Fruit fly (Drosophila melanogaster) whole organism, embryonic: ENCODE data around the gene eca.

ENCODE experiments used
- Atf6 ChIP-seq: fragments of 200-800 bp; sonication (Bioruptor generic); IDR thresholded peaks from 2 replicates; pipeline ENCODE4 v1.3.6; 2022; ENCODE audit warnings: missing biosample characterization, missing genetic modification characterization
- B-H2 ChIP-seq: fragments of 200-800 bp; sonication (Bioruptor generic); optimal IDR thresholded peaks from 2 replicates; lab custom pipeline; 2018; ENCODE audit warnings: missing biosample characterization, mild to moderate bottlenecking, missing genetic modification characterization
- CG10147 ChIP-seq: fragments of 200-800 bp; sonication (Bioruptor generic); optimal IDR thresholded peaks from 2 replicates; lab custom pipeline; 2019; ENCODE audit warnings: missing biosample characterization, mild to moderate bottlenecking, missing genetic modification characterization, moderate library complexity
- CG10267 ChIP-seq: fragments of 200-800 bp; sonication (Bioruptor generic); optimal IDR thresholded peaks from 2 replicates; lab custom pipeline; 2018; ENCODE audit warnings: missing biosample characterization, mild to moderate bottlenecking, missing genetic modification characterization, moderate library complexity
- CG10959 ChIP-seq: fragments of 200-800 bp; sonication (Bioruptor generic); IDR thresholded peaks from 2 replicates; pipeline ENCODE4 v1.3.6; 2022; ENCODE audit warnings: missing biosample characterization, missing genetic modification characterization
- CG11247 ChIP-seq: fragments of 200-800 bp; sonication (Bioruptor generic); IDR thresholded peaks from 2 replicates; pipeline ENCODE4 v1.3.6; 2022; ENCODE audit warnings: missing biosample characterization, missing genetic modification characterization
- CG13123 ChIP-seq: fragments of 200-800 bp; sonication (Bioruptor generic); optimal IDR thresholded peaks from 2 replicates; lab custom pipeline; 2016; ENCODE audit warnings: missing biosample characterization, missing genetic modification characterization
- CG13624 ChIP-seq: fragments of 200-800 bp; sonication (Bioruptor generic); optimal IDR thresholded peaks from 2 replicates; lab custom pipeline; 2016; ENCODE audit warnings: missing biosample characterization, missing genetic modification characterization
- CG14014 ChIP-seq: fragments of 200-800 bp; sonication (Bioruptor generic); IDR thresholded peaks from 2 replicates; pipeline ENCODE4 v1.3.6; 2022; ENCODE audit warnings: missing biosample characterization, missing genetic modification characterization
- CG15696 ChIP-seq: fragments of 200-800 bp; sonication (Bioruptor generic); optimal IDR thresholded peaks from 2 replicates; lab custom pipeline; 2019; ENCODE audit warnings: missing biosample characterization, mild to moderate bottlenecking, missing genetic modification characterization, moderate library complexity
- CG16815 ChIP-seq: fragments of 200-800 bp; sonication (Bioruptor generic); optimal IDR thresholded peaks from 3 replicates; lab custom pipeline; 2017; ENCODE audit warnings: missing biosample characterization, mild to moderate bottlenecking, missing genetic modification characterization
- CG17385 ChIP-seq: fragments of 200-800 bp; sonication (Bioruptor generic); optimal IDR thresholded peaks from 3 replicates; lab custom pipeline; 2018; ENCODE audit warnings: missing biosample characterization, mild to moderate bottlenecking, missing genetic modification characterization
- CG17612 ChIP-seq: fragments of 200-800 bp; sonication (Bioruptor generic); IDR thresholded peaks from 2 replicates; pipeline ENCODE4 v1.3.6; 2022; ENCODE audit warnings: missing biosample characterization, missing genetic modification characterization
- CG17829 ChIP-seq: fragments of 200-800 bp; optimal IDR thresholded peaks from 2 replicates; lab custom pipeline; 2019; ENCODE audit warnings: missing biosample characterization, mild to moderate bottlenecking, missing genetic modification characterization, moderate library complexity
- CG18011 ChIP-seq: fragments of 200-800 bp; sonication (Bioruptor generic); optimal IDR thresholded peaks from 2 replicates; lab custom pipeline; 2017; ENCODE audit warnings: missing biosample characterization, missing genetic modification characterization, mild to moderate bottlenecking, moderate library complexity, missing genotype
- CG1832 ChIP-seq: fragments of 200-800 bp; sonication (Bioruptor generic); optimal IDR thresholded peaks from 2 replicates; lab custom pipeline; 2017; ENCODE audit warnings: missing biosample characterization, mild to moderate bottlenecking, missing genetic modification characterization, inconsistent platforms
- CG18764 ChIP-seq: fragments of 200-800 bp; sonication (Bioruptor generic); optimal IDR thresholded peaks from 3 replicates; lab custom pipeline; 2016; ENCODE audit warnings: missing biosample characterization, missing genetic modification characterization
- CG2199 ChIP-seq: fragments of 200-800 bp; sonication (Bioruptor generic); IDR thresholded peaks from 3 replicates; pipeline ENCODE4 v1.3.6; 2022; ENCODE audit warnings: missing biosample characterization, missing genetic modification characterization
- CG2678 ChIP-seq: fragments of 200-800 bp; sonication (Bioruptor generic); optimal IDR thresholded peaks from 3 replicates; lab custom pipeline; 2019; ENCODE audit warnings: missing biosample characterization, mild to moderate bottlenecking, missing genetic modification characterization, moderate library complexity
- CG2712 ChIP-seq: fragments of 200-800 bp; optimal IDR thresholded peaks from 3 replicates; lab custom pipeline; 2019; ENCODE audit warnings: missing biosample characterization, mild to moderate bottlenecking, missing genetic modification characterization, moderate library complexity
- CG2889 ChIP-seq: fragments of 200-800 bp; sonication (Bioruptor generic); IDR thresholded peaks from 3 replicates; pipeline ENCODE4 v1.3.6; 2022; ENCODE audit warnings: missing biosample characterization, missing genetic modification characterization
- CG31224 ChIP-seq: fragments of 200-800 bp; sonication (Bioruptor generic); IDR thresholded peaks from 2 replicates; pipeline ENCODE4 v1.3.6; 2022; ENCODE audit warnings: missing biosample characterization, missing genetic modification characterization
- CG31365 ChIP-seq: fragments of 200-800 bp; sonication (Bioruptor generic); optimal IDR thresholded peaks from 2 replicates; lab custom pipeline; 2018; ENCODE audit warnings: missing biosample characterization, mild to moderate bottlenecking, missing genetic modification characterization
- CG32772 ChIP-seq: fragments of 200-800 bp; sonication (Bioruptor generic); IDR thresholded peaks from 2 replicates; pipeline ENCODE4 v1.3.6; 2022; ENCODE audit warnings: missing biosample characterization, missing genetic modification characterization
- CG33557 ChIP-seq: fragments of 200-800 bp; sonication (Bioruptor generic); optimal IDR thresholded peaks from 2 replicates; lab custom pipeline; 2019; ENCODE audit warnings: missing biosample characterization, mild to moderate bottlenecking, missing genetic modification characterization, moderate library complexity
- CG34376 ChIP-seq: fragments of 200-800 bp; sonication (Bioruptor generic); optimal IDR thresholded peaks from 2 replicates; lab custom pipeline; 2018; ENCODE audit warnings: missing biosample characterization, mild to moderate bottlenecking, missing genetic modification characterization
- CG34422 ChIP-seq: fragments of 200-800 bp; sonication (Bioruptor generic); IDR thresholded peaks from 3 replicates; pipeline ENCODE4 v1.3.6; 2022; ENCODE audit warnings: missing biosample characterization, missing genetic modification characterization
- CG3995 ChIP-seq: fragments of 200-800 bp; sonication (Bioruptor generic); optimal IDR thresholded peaks from 3 replicates; lab custom pipeline; 2016; ENCODE audit warnings: missing biosample characterization, missing genetic modification characterization
- CG4617 ChIP-seq: fragments of 200-800 bp; sonication (Bioruptor generic); optimal IDR thresholded peaks from 3 replicates; lab custom pipeline; 2016; ENCODE audit warnings: missing biosample characterization, missing genetic modification characterization, borderline replicate concordance
- CG7839 ChIP-seq: fragments of 200-800 bp; sonication (Bioruptor generic); optimal IDR thresholded peaks from 3 replicates; lab custom pipeline; 2018; ENCODE audit warnings: missing biosample characterization, mild to moderate bottlenecking, missing genetic modification characterization, moderate library complexity
- CG7928 ChIP-seq: fragments of 200-800 bp; sonication (Bioruptor generic); optimal IDR thresholded peaks from 2 replicates; lab custom pipeline; 2017; ENCODE audit warnings: missing biosample characterization, mild to moderate bottlenecking, missing genetic modification characterization
- CHES-1-like ChIP-seq: fragments of 200-800 bp; sonication (Bioruptor generic); optimal IDR thresholded peaks from 2 replicates; lab custom pipeline; 2016; ENCODE audit warnings: missing biosample characterization, missing genetic modification characterization
- Doc2 ChIP-seq: fragments of 200-800 bp; sonication (Bioruptor generic); IDR thresholded peaks from 2 replicates; pipeline ENCODE4 v1.3.6; 2022; ENCODE audit warnings: missing biosample characterization, missing genetic modification characterization
- Lhr ChIP-seq: fragments of 200-800 bp; sonication (Bioruptor generic); optimal IDR thresholded peaks from 3 replicates; lab custom pipeline; 2017; ENCODE audit warnings: mild to moderate bottlenecking, missing biosample characterization, missing genetic modification reagents, missing genetic modification characterization
- MBD-R2 ChIP-seq: fragments of 200-800 bp; sonication (Bioruptor generic); IDR thresholded peaks from 2 replicates; pipeline ENCODE4 v1.3.6; 2022; ENCODE audit warnings: missing biosample characterization, missing genetic modification characterization
- Myb ChIP-seq: fragments of 200-800 bp; sonication (Bioruptor generic); optimal IDR thresholded peaks from 2 replicates; lab custom pipeline; 2016; ENCODE audit warnings: missing biosample characterization, missing genetic modification characterization
- NC2β ChIP-seq: fragments of 200-800 bp; sonication (Bioruptor generic); optimal IDR thresholded peaks from 2 replicates; lab custom pipeline; 2016; ENCODE audit warnings: missing biosample characterization, missing genetic modification characterization
- TFAM ChIP-seq: fragments of 200-800 bp; sonication (Bioruptor generic); optimal IDR thresholded peaks from 2 replicates; lab custom pipeline; 2017; ENCODE audit warnings: missing biosample characterization, missing genetic modification characterization, inconsistent platforms
- Tbp ChIP-seq: fragments of >200 bp; optimal IDR thresholded peaks from 2 replicates; lab custom pipeline; 2018; ENCODE audit warnings: missing biosample characterization, missing genetic modification characterization
- Xbp1 ChIP-seq: fragments of 200-800 bp; sonication (Bioruptor generic); optimal IDR thresholded peaks from 3 replicates; lab custom pipeline; 2016; ENCODE audit warnings: missing biosample characterization, mild to moderate bottlenecking, missing genetic modification characterization
- ato ChIP-seq: fragments of 200-800 bp; sonication (Bioruptor generic); IDR thresholded peaks from 2 replicates; pipeline ENCODE4 v1.3.6; 2022; ENCODE audit warnings: missing biosample characterization, missing genetic modification characterization; ENCODE audit not compliant: partially characterized antibody
- br ChIP-seq: fragments of >200 bp; optimal IDR thresholded peaks from 2 replicates; lab custom pipeline; 2017
- emc ChIP-seq: fragments of 200-800 bp; sonication (Bioruptor generic); optimal IDR thresholded peaks from 2 replicates; lab custom pipeline; 2016; ENCODE audit warnings: missing biosample characterization, missing genetic modification characterization
- nom ChIP-seq: fragments of 200-800 bp; sonication (Bioruptor generic); optimal IDR thresholded peaks from 2 replicates; lab custom pipeline; 2017; ENCODE audit warnings: missing biosample characterization, missing genetic modification characterization, mild to moderate bottlenecking, moderate library complexity, missing genetic modification reagents
- ro ChIP-seq: fragments of 200-800 bp; sonication (Bioruptor generic); IDR thresholded peaks from 2 replicates; pipeline ENCODE4 v1.3.6; 2022; ENCODE audit warnings: missing biosample characterization, missing genetic modification characterization
- row ChIP-seq: fragments of 200-800 bp; sonication (Bioruptor generic); IDR thresholded peaks from 3 replicates; pipeline ENCODE4 v1.3.6; 2022; ENCODE audit warnings: missing biosample characterization, missing genetic modification characterization
- run ChIP-seq: fragments of 200-800 bp; sonication (Bioruptor generic); optimal IDR thresholded peaks from 3 replicates; lab custom pipeline; 2018; ENCODE audit warnings: missing biosample characterization, mild to moderate bottlenecking, missing genetic modification characterization
- seq ChIP-seq: fragments of 200-800 bp; sonication (Bioruptor generic); IDR thresholded peaks from 2 replicates; pipeline ENCODE4 v1.3.6; 2022; ENCODE audit warnings: missing biosample characterization, missing genetic modification characterization
- sr ChIP-seq: fragments of 200-800 bp; sonication (Bioruptor generic); IDR thresholded peaks from 3 replicates; pipeline ENCODE4 v1.3.6; 2022; ENCODE audit warnings: missing biosample characterization, missing genetic modification characterization
- stc ChIP-seq: fragments of 200-800 bp; sonication (Bioruptor generic); IDR thresholded peaks from 2 replicates; pipeline ENCODE4 v1.3.6; 2022; ENCODE audit warnings: missing biosample characterization, missing genetic modification characterization
- toy ChIP-seq: fragments of 200-800 bp; sonication (Bioruptor generic); IDR thresholded peaks from 2 replicates; pipeline ENCODE4 v1.3.6; 2022; ENCODE audit warnings: missing biosample characterization, missing genetic modification characterization
- zfh1 ChIP-seq: fragments of 200-800 bp; sonication (Bioruptor generic); IDR thresholded peaks from 3 replicates; pipeline ENCODE4 v1.3.6; 2022; ENCODE audit warnings: missing biosample characterization, missing genetic modification characterization

eca gene

dm6 chr3R:9677734-9678341 is 7.4 kb downstream of the eca start, which contains the start of gene p23 (continued):
- no peak for TF ChIP-seq toy (GFP tag; lab: Robert Waterston, UW)
- TF ChIP-seq zfh1 = no peak; the same call in 2 of the 3 replicates
- no peak for TF ChIP-seq CG2678 (tag; lab: Kevin White, UChicago)
- no peak for TF ChIP-seq CG34376
- TF ChIP-seq CG34422 (GFP tag; lab: Robert Waterston, UW) = peak; percentile 73; the same call in 1 of the 3 replicates
- peak; percentile 9 for TF ChIP-seq CG3995 (GFP tag; lab: Kevin White, UChicago)
- TF ChIP-seq CG2889 (GFP tag; lab: Robert Waterston, UW) = no peak
- TF ChIP-seq CG4617 (GFP tag; lab: Kevin White, UChicago) = peak; percentile 81
- TF ChIP-seq stc (GFP tag; lab: Robert Waterston, UW) = no peak
- no peak for TF ChIP-seq CG33557
- no peak for TF ChIP-seq ato
- peak; percentile 42 for TF ChIP-seq CHES-1-like (GFP tag; lab: Kevin White, UChicago)
- TF ChIP-seq Atf6 = no peak
- no peak for TF ChIP-seq CG2712 (tag; lab: Kevin White, UChicago)
- no peak for TF ChIP-seq CG10147 (GFP tag; lab: Kevin White, UChicago)
- TF ChIP-seq CG15696 = no peak
- no peak for TF ChIP-seq CG18011 (GFP tag; lab: Kevin White, UChicago)
- TF ChIP-seq CG18764 = no peak
- TF ChIP-seq Lhr (GFP tag; lab: Kevin White, UChicago) = peak; percentile 92
- no peak for TF ChIP-seq CG16815 (GFP tag; lab: Kevin White, UChicago)
- TF ChIP-seq CG31365 (tag; lab: Kevin White, UChicago) = no peak
- peak; percentile 42 for TF ChIP-seq CG17829 (tag; lab: Kevin White, UChicago)
- TF ChIP-seq MBD-R2 (GFP tag; lab: Robert Waterston, UW) = peak; percentile 87
- TF ChIP-seq CG17612 (GFP tag; lab: Robert Waterston, UW) = no peak
- TF ChIP-seq CG17385 (GFP tag; lab: Kevin White, UChicago) = no peak
- TF ChIP-seq CG2199 (GFP tag; lab: Robert Waterston, UW) = peak; percentile 52; the same call in 1 of the 3 replicates
- peak; percentile 10 for TF ChIP-seq Xbp1
- no peak for TF ChIP-seq CG1832 (GFP tag; lab: Kevin White, UChicago)
- no peak for TF ChIP-seq CG13123 (GFP tag; lab: Kevin White, UChicago)
- no peak for TF ChIP-seq B-H2 (GFP tag; lab: Kevin White, UChicago)
- no peak for TF ChIP-seq Tbp (GFP tag; lab: Kevin White, UChicago)
- TF ChIP-seq br (lab: Kevin White, UChicago) = no peak
- TF ChIP-seq seq (GFP tag; lab: Robert Waterston, UW) = no peak
- no peak for TF ChIP-seq CG14014 (GFP tag; lab: Robert Waterston, UW)
- TF ChIP-seq emc (GFP tag; lab: Kevin White, UChicago) = no peak
- TF ChIP-seq NC2β (GFP tag; lab: Kevin White, UChicago) = no peak
- TF ChIP-seq CG32772 = no peak
- TF ChIP-seq CG13624 (GFP tag; lab: Kevin White, UChicago) = peak; percentile 59
- no peak for TF ChIP-seq nom (GFP tag; lab: Kevin White, UChicago)
- peak; percentile 32; the same call in 1 of the 3 replicates for TF ChIP-seq row
- no peak for TF ChIP-seq ro (GFP tag; lab: Robert Waterston, UW)
- no peak for TF ChIP-seq TFAM (GFP tag; lab: Kevin White, UChicago)
- TF ChIP-seq CG10267 (tag; lab: Kevin White, UChicago) = peak; percentile 45
- no peak for TF ChIP-seq CG7839 (tag; lab: Kevin White, UChicago)
- TF ChIP-seq sr (GFP tag; lab: Robert Waterston, UW) = no peak
- peak; percentile 81 for TF ChIP-seq Myb (GFP tag; lab: Kevin White, UChicago)
- no peak for TF ChIP-seq CG11247 (GFP tag; lab: Robert Waterston, UW)
- TF ChIP-seq run (tag; lab: Kevin White, UChicago) = no peak
- TF ChIP-seq Doc2 = no peak
- TF ChIP-seq CG7928 (GFP tag; lab: Kevin White, UChicago) = no peak
- TF ChIP-seq CG31224 (GFP tag; lab: Robert Waterston, UW) = no peak
- no peak for TF ChIP-seq CG10959 (GFP tag; lab: Robert Waterston, UW)
